Fruit fly (Drosophila melanogaster) Kc167 (cell line): ENCODE data around the gene CG3942.

Source experiments
- Myc ChIP-seq: fragments of >200 bp; optimal IDR thresholded peaks from 2 replicates; lab custom pipeline; 2017; ENCODE audit warnings: missing external identifiers
- Sin3A ChIP-seq: fragments of >200 bp; optimal IDR thresholded peaks from 2 replicates; lab custom pipeline; 2018; ENCODE audit warnings: missing external identifiers
- h ChIP-seq: fragments of >200 bp; optimal IDR thresholded peaks from 3 replicates; lab custom pipeline; 2018; ENCODE audit warnings: missing external identifiers
- insv ChIP-seq: fragments of >200 bp; optimal IDR thresholded peaks from 3 replicates; lab custom pipeline; 2018; ENCODE audit warnings: missing external identifiers
- psq ChIP-seq: fragments of >200 bp; optimal IDR thresholded peaks from 2 replicates; lab custom pipeline; 2017; ENCODE audit warnings: missing external identifiers
- ttk ChIP-seq: sonication (Bioruptor generic); optimal IDR thresholded peaks from 2 replicates; lab custom pipeline; 2017; ENCODE audit warnings: missing external identifiers

- TF ChIP-seq ttk (lab: Kevin White, UChicago), result no peak
- TF ChIP-seq h, result no peak
- no peak for TF ChIP-seq Myc (lab: Kevin White, UChicago)
- TF ChIP-seq insv (lab: Kevin White, UChicago), result no peak
- no peak for TF ChIP-seq psq (lab: Kevin White, UChicago)
- TF ChIP-seq Sin3A, result no peak
Measured at dm6 chr3R:12250204-12250603, 3.8 kb upstream of the CG3942 start.
